Fruit fly (Drosophila melanogaster) whole organism, prepupa: ENCODE results near the gene PGAP1.

Experiments
- CG10631 ChIP-seq: fragments of 200-800 bp; sonication (Bioruptor generic); optimal IDR thresholded peaks from 2 replicates; lab custom pipeline; 2016; ENCODE audit warnings: missing biosample characterization, missing genetic modification characterization
- CG10669 ChIP-seq: fragments of 200-800 bp; sonication (Bioruptor generic); optimal IDR thresholded peaks from 3 replicates; lab custom pipeline; 2018; ENCODE audit warnings: missing biosample characterization, mild to moderate bottlenecking, missing genetic modification characterization, moderate library complexity
- CG11294 ChIP-seq: fragments of 200-800 bp; sonication (Bioruptor generic); IDR thresholded peaks from 2 replicates; pipeline ENCODE4 v1.3.6; 2022; ENCODE audit warnings: missing biosample characterization, missing genetic modification characterization
- CG11902 ChIP-seq: fragments of 200-800 bp; sonication (Bioruptor generic); optimal IDR thresholded peaks from 3 replicates; lab custom pipeline; 2016; ENCODE audit warnings: missing biosample characterization, missing genetic modification characterization
- CG16779 ChIP-seq: fragments of 200-800 bp; sonication (Bioruptor generic); optimal IDR thresholded peaks from 3 replicates; lab custom pipeline; 2017; ENCODE audit warnings: missing biosample characterization, mild to moderate bottlenecking, missing genetic modification characterization
- CG3032 ChIP-seq: fragments of 200-800 bp; optimal IDR thresholded peaks from 2 replicates; lab custom pipeline; 2019; ENCODE audit warnings: missing biosample characterization, mild to moderate bottlenecking, missing genetic modification characterization, moderate library complexity
- CG31627 ChIP-seq: fragments of 200-800 bp; sonication (Bioruptor generic); optimal IDR thresholded peaks from 3 replicates; lab custom pipeline; 2016; ENCODE audit warnings: missing biosample characterization, missing genetic modification characterization
- CG32006 ChIP-seq: fragments of 200-800 bp; sonication (Bioruptor generic); optimal IDR thresholded peaks from 3 replicates; lab custom pipeline; 2017; ENCODE audit warnings: missing biosample characterization, mild to moderate bottlenecking, missing genetic modification characterization
- CG34406 ChIP-seq: fragments of 200-800 bp; sonication (Bioruptor generic); optimal IDR thresholded peaks from 3 replicates; lab custom pipeline; 2016; ENCODE audit warnings: missing biosample characterization, missing genetic modification characterization
- CG6163 ChIP-seq: fragments of 200-800 bp; sonication (Bioruptor generic); IDR thresholded peaks from 3 replicates; pipeline ENCODE4 v1.3.6; 2022; ENCODE audit warnings: missing biosample characterization, missing genetic modification characterization
- CG6276 ChIP-seq: fragments of 200-800 bp; sonication (Bioruptor generic); optimal IDR thresholded peaks from 2 replicates; lab custom pipeline; 2017; ENCODE audit warnings: missing biosample characterization, mild to moderate bottlenecking, missing genetic modification characterization
- CG6808 ChIP-seq: fragments of 200-800 bp; sonication (Bioruptor generic); optimal IDR thresholded peaks from 3 replicates; lab custom pipeline; 2017; ENCODE audit warnings: missing biosample characterization, missing genetic modification characterization, mild to moderate bottlenecking, moderate library complexity, missing genetic modification reagents
- CG6854 ChIP-seq: fragments of 200-800 bp; sonication (Bioruptor generic); optimal IDR thresholded peaks from 2 replicates; lab custom pipeline; 2017; ENCODE audit warnings: missing biosample characterization, mild to moderate bottlenecking, missing genetic modification characterization
- CG8119 ChIP-seq: fragments of 200-800 bp; sonication (Bioruptor generic); IDR thresholded peaks from 3 replicates; pipeline ENCODE4 v1.3.6; 2022; ENCODE audit warnings: missing biosample characterization, missing genetic modification characterization
- CG8319 ChIP-seq: fragments of 200-800 bp; sonication (Bioruptor generic); optimal IDR thresholded peaks from 3 replicates; lab custom pipeline; 2016; ENCODE audit warnings: missing biosample characterization, missing genetic modification characterization
- CG9139 ChIP-seq: fragments of 200-800 bp; sonication (Bioruptor generic); optimal IDR thresholded peaks from 3 replicates; lab custom pipeline; 2017; ENCODE audit warnings: missing biosample characterization, mild to moderate bottlenecking, missing genetic modification characterization
- Eip78C ChIP-seq: fragments of 200-800 bp; sonication (Bioruptor generic); peaks from one replicate; lab custom pipeline; 2016; ENCODE audit warnings: missing biosample characterization, missing genetic modification characterization
- Eip93F ChIP-seq: fragments of 200-800 bp; sonication (Bioruptor generic); optimal IDR thresholded peaks from 2 replicates; lab custom pipeline; 2016; ENCODE audit warnings: missing biosample characterization, mild to moderate bottlenecking, missing genetic modification characterization
- Gug ChIP-seq: fragments of 200-800 bp; sonication (Bioruptor generic); IDR thresholded peaks from 2 replicates; pipeline ENCODE4 v1.3.6; 2022; ENCODE audit warnings: missing biosample characterization, missing genetic modification characterization
- Hr38 ChIP-seq: sonication (Bioruptor generic); optimal IDR thresholded peaks from 2 replicates; lab custom pipeline; 2016; ENCODE audit warnings: missing biosample characterization, missing genetic modification characterization
- Hr4 ChIP-seq: fragments of 200-800 bp; sonication (Bioruptor generic); optimal IDR thresholded peaks from 3 replicates; lab custom pipeline; 2016; ENCODE audit warnings: missing biosample characterization, missing genetic modification characterization
- Lpt ChIP-seq: fragments of 200-800 bp; sonication (Bioruptor generic); optimal IDR thresholded peaks from 3 replicates; lab custom pipeline; 2016; ENCODE audit warnings: missing biosample characterization, missing genetic modification characterization
- OdsH ChIP-seq: fragments of 200-800 bp; sonication (Bioruptor generic); optimal IDR thresholded peaks from 3 replicates; lab custom pipeline; 2016; ENCODE audit warnings: missing biosample characterization, missing genetic modification characterization
- Smox ChIP-seq: fragments of 200-800 bp; sonication (Bioruptor generic); optimal IDR thresholded peaks from 3 replicates; lab custom pipeline; 2016; ENCODE audit warnings: missing biosample characterization, missing genetic modification characterization
- acj6 ChIP-seq: fragments of 200-800 bp; sonication (Bioruptor generic); optimal IDR thresholded peaks from 3 replicates; lab custom pipeline; 2016; ENCODE audit warnings: missing biosample characterization, missing genetic modification characterization
- esn ChIP-seq: fragments of 200-800 bp; sonication (Bioruptor generic); optimal IDR thresholded peaks from 2 replicates; lab custom pipeline; 2016; ENCODE audit warnings: missing biosample characterization, mild to moderate bottlenecking, missing genetic modification characterization, moderate library complexity
- fd59A ChIP-seq: fragments of 200-800 bp; sonication (Bioruptor generic); optimal IDR thresholded peaks from 2 replicates; lab custom pipeline; 2017; ENCODE audit warnings: missing biosample characterization, mild to moderate bottlenecking, missing genetic modification characterization, missing genetic modification reagents
- fd85E ChIP-seq: fragments of 200-800 bp; sonication (Bioruptor generic); optimal IDR thresholded peaks from 3 replicates; lab custom pipeline; 2016; ENCODE audit warnings: missing biosample characterization, missing genetic modification characterization
- fkh ChIP-seq: fragments of 200-800 bp; sonication (Bioruptor generic); optimal IDR thresholded peaks from 3 replicates; lab custom pipeline; 2017; ENCODE audit warnings: missing biosample characterization, mild to moderate bottlenecking, missing genetic modification characterization, moderate library complexity
- lz ChIP-seq: fragments of 200-800 bp; sonication (Bioruptor generic); optimal IDR thresholded peaks from 3 replicates; lab custom pipeline; 2016; ENCODE audit warnings: missing biosample characterization, missing genetic modification characterization
- pdm3 ChIP-seq: fragments of 200-800 bp; sonication (Bioruptor generic); optimal IDR thresholded peaks from 3 replicates; lab custom pipeline; 2016; ENCODE audit warnings: missing biosample characterization, missing genetic modification characterization
- spab ChIP-seq: fragments of 200-800 bp; sonication (Bioruptor generic); optimal IDR thresholded peaks from 2 replicates; lab custom pipeline; 2017; ENCODE audit warnings: missing biosample characterization, mild to moderate bottlenecking, missing genetic modification characterization, missing genetic modification reagents
- ss ChIP-seq, 2 experiments: fragments of 200-800 bp; sonication (Bioruptor generic); optimal IDR thresholded peaks; 2 replicates in 1 of 2; 3 replicates in 1 of 2; lab custom pipeline; 2017 to 2018; ENCODE audit warnings: mild to moderate bottlenecking in 2 of 2, missing biosample characterization in 2 of 2, missing genetic modification characterization in 2 of 2, moderate library complexity in 1 of 2
- svp ChIP-seq: fragments of 200-800 bp; sonication (Bioruptor generic); peaks from one replicate; lab custom pipeline; 2016; ENCODE audit warnings: missing biosample characterization, missing genetic modification characterization
- topi ChIP-seq: fragments of 200-800 bp; sonication (Bioruptor generic); optimal IDR thresholded peaks from 3 replicates; lab custom pipeline; 2016; ENCODE audit warnings: missing biosample characterization, missing genetic modification characterization
- vri ChIP-seq: fragments of 200-800 bp; sonication (Bioruptor generic); optimal IDR thresholded peaks from 3 replicates; lab custom pipeline; 2016; ENCODE audit warnings: missing biosample characterization, mild to moderate bottlenecking, missing genetic modification characterization

Gene PGAP1

dm6 chrX:5671537-5672029, 17.7 kb downstream of the PGAP1 start, which contains the start of gene Rab18 (continued):
- TF ChIP-seq Gug (GFP tag; lab: Robert Waterston, UW) (no peak), CG32006 (GFP tag; lab: Kevin White, UChicago) (no peak), CG34406 (GFP tag; lab: Kevin White, UChicago) (no peak), CG9139 (GFP tag; lab: Kevin White, UChicago) (peak; percentile 27), acj6 (GFP tag; lab: Kevin White, UChicago) (no peak), lz (peak; percentile 25), ss (GFP tag; optimal IDR thresholded peaks at IDR 0.05; lab: Kevin White, UChicago) (peak; percentile 51 to 57), topi (GFP tag; lab: Kevin White, UChicago) (peak; percentile 2), CG16779 (tag; lab: Kevin White, UChicago) (no peak), CG8119 (GFP tag; lab: Robert Waterston, UW) (no peak), CG10631 (GFP tag; lab: Kevin White, UChicago) (no peak), CG3032 (tag; lab: Kevin White, UChicago) (peak; percentile 6), Lpt (GFP tag; lab: Kevin White, UChicago) (no peak), Eip78C (GFP tag; lab: Kevin White, UChicago) (peak; percentile 64)

- TF ChIP-seq CG6808 (GFP tag; lab: Kevin White, UChicago) (peak; percentile 35), CG8319 (GFP tag; lab: Kevin White, UChicago) (no peak), svp (GFP tag; lab: Kevin White, UChicago) (peak; percentile 17), ss (GFP tag; optimal IDR thresholded peaks at IDR 0.05; lab: Kevin White, UChicago) (peak in 1 of 2 experiments; percentile 12), Hr38 (GFP tag; lab: Kevin White, UChicago) (no peak), vri (GFP tag; lab: Kevin White, UChicago) (peak; percentile 27), CG31627 (GFP tag; lab: Kevin White, UChicago) (peak; percentile 4), esn (GFP tag; lab: Kevin White, UChicago) (peak; percentile 27)
These were observed 23.4 kb downstream of the PGAP1 start, which contains the start of the genes Sirt4 and CG4119 for dm6 chrX:5665902-5666301. TSS of gene Sirt4 (minus strand) at chrX:5665940. TSS of gene CG4119 (plus strand) at chrX:5666052.

dm6 chrX:5664222-5664621, 25.1 kb downstream of the PGAP1 start:
- TF ChIP-seq CG6163 (GFP tag; lab: Robert Waterston, UW) (peak; percentile 29; the same call in 1 of the 3 replicates), CG8119 (GFP tag; lab: Robert Waterston, UW) (no peak), Eip78C (GFP tag; lab: Kevin White, UChicago) (peak; percentile 16)

dm6 chrX:5662761-5663160, 26.5 kb downstream of the PGAP1 start, which contains the start of gene OtopLc:
TSS of gene OtopLc (minus strand) at chrX:5662861.
- no peak for TF ChIP-seq CG11902
- no peak for TF ChIP-seq CG6276 (GFP tag; lab: Kevin White, UChicago)
- no peak for TF ChIP-seq CG10669 (GFP tag; lab: Kevin White, UChicago)
- no peak for TF ChIP-seq fkh (GFP tag; lab: Kevin White, UChicago)
- TF ChIP-seq Eip93F (GFP tag; lab: Kevin White, UChicago) = no peak
- no peak for TF ChIP-seq CG6854 (GFP tag; lab: Kevin White, UChicago)
- TF ChIP-seq CG34406 (GFP tag; lab: Kevin White, UChicago) = no peak
- no peak for TF ChIP-seq OdsH
- TF ChIP-seq fd85E = no peak
- no peak for TF ChIP-seq CG10631 (GFP tag; lab: Kevin White, UChicago)
- no peak for TF ChIP-seq Hr4
- no peak for TF ChIP-seq pdm3 (GFP tag; lab: Kevin White, UChicago)
- TF ChIP-seq spab = no peak
- TF ChIP-seq, all 60 proteins: peak for 0

dm6 chrX:5661971-5662370, 27.3 kb downstream of the PGAP1 start:
- no peak for TF ChIP-seq CG6854 (GFP tag; lab: Kevin White, UChicago)
- no peak for TF ChIP-seq fd59A (GFP tag; lab: Kevin White, UChicago)
- TF ChIP-seq acj6 (GFP tag; lab: Kevin White, UChicago) = no peak
- no peak for TF ChIP-seq esn (GFP tag; lab: Kevin White, UChicago)
- no peak for TF ChIP-seq Hr4
- no peak for TF ChIP-seq Hr38 (GFP tag; lab: Kevin White, UChicago)
- no peak for TF ChIP-seq lz
- no peak for TF ChIP-seq CG11294 (GFP tag; lab: Robert Waterston, UW)
- no peak for TF ChIP-seq fd85E
- no peak for TF ChIP-seq ss (GFP tag; optimal IDR thresholded peaks at IDR 0.05; lab: Kevin White, UChicago)
- no peak for TF ChIP-seq Smox
- no peak for TF ChIP-seq pdm3 (GFP tag; lab: Kevin White, UChicago)
